Worm (Caenorhabditis elegans) whole organism, young adult: ENCODE results near the gene hir-1.

Experiments used
- attf-5 ChIP-seq: fragments of 200-800 bp; sonication (Bioruptor generic); optimal IDR thresholded peaks from 2 replicates; lab custom pipeline; 2018; ENCODE audit warnings: mild to moderate bottlenecking, missing genetic modification characterization, missing compliant biosample characterization
- hrde-1 ChIP-seq: sonication (generic microtip); optimal IDR thresholded peaks from 2 replicates; lab custom pipeline; 2016; ENCODE audit warnings: missing genetic modification characterization, mild to moderate bottlenecking, missing compliant biosample characterization, moderate library complexity, missing genotype, missing genetic modification reagents, borderline replicate concordance
- lir-1 ChIP-seq: fragments of 200-800 bp; sonication (Bioruptor generic); conservative IDR thresholded peaks from 2 replicates; pipeline ENCODE4 v1.3.6; 2022; ENCODE audit warnings: missing genetic modification reagents, missing genetic modification characterization, missing compliant biosample characterization
- nhr-90 ChIP-seq: sonication (generic microtip); optimal IDR thresholded peaks from 2 replicates; lab custom pipeline; 2016; ENCODE audit warnings: missing genotype, mild to moderate bottlenecking, missing genetic modification characterization, missing compliant biosample characterization
- snpc-1.1 ChIP-seq: sonication (generic microtip); optimal IDR thresholded peaks from 2 replicates; lab custom pipeline; 2017; ENCODE audit warnings: missing genetic modification characterization, mild to moderate bottlenecking, missing compliant biosample characterization, antibody characterized with exemption, moderate library complexity, missing genotype, missing genetic modification reagents; ENCODE audit not compliant: insufficient read depth
- tbp1 ChIP-seq: fragments of 200-800 bp; sonication (Bioruptor generic); optimal IDR thresholded peaks from 2 replicates; lab custom pipeline; 2018; ENCODE audit warnings: mild to moderate bottlenecking, missing genetic modification characterization, missing compliant biosample characterization

DNA sequence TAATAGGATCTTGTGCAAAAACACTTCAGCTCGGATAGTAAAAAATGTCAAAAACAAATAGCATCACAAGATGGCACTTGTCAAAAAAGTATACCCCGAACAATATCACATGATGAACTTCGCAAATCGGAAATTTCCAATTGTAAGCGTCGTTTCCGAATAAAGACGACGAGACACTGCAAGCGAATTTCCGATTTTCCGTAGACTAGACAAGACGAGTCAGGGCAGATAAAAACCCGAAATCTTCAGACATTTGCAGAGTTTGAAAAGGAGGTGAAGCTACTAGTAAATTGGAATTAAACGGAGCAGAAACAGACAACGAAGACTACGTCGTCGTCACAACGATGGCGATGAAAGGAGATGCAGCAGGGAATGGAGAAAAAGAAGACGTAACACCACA, 49.8 kb downstream of the hir-1 start:
- TF ChIP-seq tbp1 (GFP tag; lab: Kevin White, UChicago): no peak
- no peak for TF ChIP-seq lir-1 (GFP tag; lab: Robert Waterston, UW)
- no peak for TF ChIP-seq attf-5
- no peak for TF ChIP-seq hrde-1
- TF ChIP-seq nhr-90 (tag; lab: Kevin White, UChicago): no peak
- no peak for TF ChIP-seq snpc-1.1 (tag; lab: Kevin White, UChicago)
